Worm (Caenorhabditis elegans) whole organism, young adult: ENCODE measurements around the gene F54D5.4.

Source experiments
- B0035.1 ChIP-seq: sonication (generic microtip); optimal IDR thresholded peaks from 2 replicates; lab custom pipeline; 2016; ENCODE audit warnings: missing genetic modification characterization, mild to moderate bottlenecking, missing compliant biosample characterization, missing genotype, missing genetic modification reagents
- C17E4.6 ChIP-seq: fragments of 200-800 bp; sonication (Bioruptor generic); IDR thresholded peaks from 2 replicates; pipeline ENCODE4 v1.3.6; 2022; ENCODE audit warnings: missing genetic modification reagents, missing genetic modification characterization, missing compliant biosample characterization
- D2030.7 ChIP-seq: fragments of 200-800 bp; sonication (Bioruptor generic); IDR thresholded peaks from 2 replicates; pipeline ENCODE4 v1.3.6; 2022; ENCODE audit warnings: missing genetic modification reagents, missing genetic modification characterization, missing compliant biosample characterization
- F10E7.11 ChIP-seq: sonication (generic microtip); optimal IDR thresholded peaks from 2 replicates; lab custom pipeline; 2017; ENCODE audit warnings: mild to moderate bottlenecking, missing genetic modification characterization, moderate library complexity, missing compliant biosample characterization
- F33H1.4 ChIP-seq: fragments of 200-800 bp; sonication (Bioruptor generic); IDR thresholded peaks from 2 replicates; pipeline ENCODE4 v1.3.6; 2022; ENCODE audit warnings: missing genetic modification reagents, missing genetic modification characterization, missing compliant biosample characterization
- F37B4.10 ChIP-seq: fragments of 200-800 bp; sonication (Bioruptor generic); IDR thresholded peaks from 2 replicates; pipeline ENCODE4 v1.3.6; 2022; ENCODE audit warnings: missing genetic modification characterization, missing compliant biosample characterization
- F49E8.2 ChIP-seq: sonication (generic microtip); optimal IDR thresholded peaks from 3 replicates; lab custom pipeline; 2017; ENCODE audit warnings: missing genetic modification characterization, mild to moderate bottlenecking, missing compliant biosample characterization, antibody characterized with exemption, moderate library complexity; ENCODE audit not compliant: insufficient read depth
- Y53G8AR.9 ChIP-seq: fragments of 200-800 bp; sonication (Bioruptor generic); conservative IDR thresholded peaks from 2 replicates; pipeline ENCODE4 v1.3.6; 2022; ENCODE audit warnings: missing genetic modification reagents, missing genetic modification characterization, missing compliant biosample characterization
- Y95B8A.8 ChIP-seq: fragments of 200-800 bp; sonication (Bioruptor generic); IDR thresholded peaks from 2 replicates; pipeline ENCODE4 v1.3.6; 2022; ENCODE audit warnings: missing genetic modification reagents, missing genetic modification characterization, missing compliant biosample characterization
- attf-5 ChIP-seq: fragments of 200-800 bp; sonication (Bioruptor generic); optimal IDR thresholded peaks from 2 replicates; lab custom pipeline; 2018; ENCODE audit warnings: mild to moderate bottlenecking, missing genetic modification characterization, missing compliant biosample characterization
- cebp-1 ChIP-seq, 2 experiments: fragments of 200-800 bp in 1 of 2; sonication (Bioruptor generic) in 1 of 2; sonication (generic microtip) in 1 of 2; IDR thresholded peaks in 1 of 2; optimal IDR thresholded peaks in 1 of 2; 2 replicates each; pipeline versions ENCODE4 v1.3.6 to Lab custom; 2017 to 2022; ENCODE audit warnings: missing compliant biosample characterization in 2 of 2, missing genetic modification characterization in 2 of 2, mild to moderate bottlenecking in 1 of 2, missing genetic modification reagents in 1 of 2, moderate library complexity in 1 of 2
- ceh-91 ChIP-seq: fragments of 200-800 bp; sonication (Bioruptor generic); IDR thresholded peaks from 2 replicates; pipeline ENCODE4 v1.3.6; 2022; ENCODE audit warnings: missing genetic modification reagents, missing genetic modification characterization, missing compliant biosample characterization
- dox-1 ChIP-seq: fragments of 200-800 bp; sonication (Bioruptor generic); IDR thresholded peaks from 2 replicates; pipeline ENCODE4 v1.3.6; 2022; ENCODE audit warnings: missing genetic modification reagents, missing genetic modification characterization, missing compliant biosample characterization
- dpl-1 ChIP-seq: fragments of 150-350 bp; optimal IDR thresholded peaks from 2 replicates; lab custom pipeline; 2014; ENCODE audit warnings: missing biosample characterization, missing genetic modification reagents, missing genetic modification characterization
- efl-1 ChIP-seq: fragments of 150-350 bp; optimal IDR thresholded peaks from 2 replicates; lab custom pipeline; 2014; ENCODE audit warnings: missing biosample characterization, missing genetic modification reagents, missing genetic modification characterization
- egrh-3 ChIP-seq: fragments of 200-800 bp; sonication (Bioruptor generic); IDR thresholded peaks from 2 replicates; pipeline ENCODE4 v1.3.6; 2022; ENCODE audit warnings: missing genetic modification reagents, missing genetic modification characterization, missing compliant biosample characterization
- hlh-26 ChIP-seq: fragments of 200-800 bp; sonication (Bioruptor generic); conservative IDR thresholded peaks from 2 replicates; pipeline ENCODE4 v1.3.6; 2022; ENCODE audit warnings: missing genetic modification reagents, missing genetic modification characterization, missing compliant biosample characterization
- hmg-1.2 ChIP-seq: fragments of 200-800 bp; sonication (Bioruptor generic); IDR thresholded peaks from 2 replicates; pipeline ENCODE4 v1.3.6; 2022; ENCODE audit warnings: missing genetic modification reagents, missing genetic modification characterization, missing compliant biosample characterization
- hsf-1 ChIP-seq: fragments of 200-800 bp; sonication (Bioruptor generic); IDR thresholded peaks from 2 replicates; pipeline ENCODE4 v1.3.6; 2022; ENCODE audit warnings: missing genetic modification reagents, missing genetic modification characterization, missing compliant biosample characterization
- let-607 ChIP-seq, 2 experiments: fragments of 200-800 bp in 1 of 2; sonication (Bioruptor generic) in 1 of 2; sonication (generic microtip) in 1 of 2; optimal IDR thresholded peaks; 2 replicates each; lab custom pipeline; 2016 to 2018; ENCODE audit warnings: mild to moderate bottlenecking in 2 of 2, missing compliant biosample characterization in 2 of 2, missing genetic modification characterization in 2 of 2, moderate library complexity in 2 of 2, missing genotype in 1 of 2
- lin-35 ChIP-seq, 3 experiments: fragments of 150-350 bp in 2 of 3; sonication (generic microtip) in 1 of 3; optimal IDR thresholded peaks; 2 replicates each; lab custom pipeline; 2014 to 2018; ENCODE audit warnings: missing biosample characterization in 3 of 3, missing genetic modification characterization in 3 of 3, missing genetic modification reagents in 3 of 3
- lsl-1 ChIP-seq: fragments of 200-800 bp; sonication (Bioruptor generic); optimal IDR thresholded peaks from 2 replicates; lab custom pipeline; 2018; ENCODE audit warnings: mild to moderate bottlenecking, missing genetic modification characterization, moderate library complexity, missing compliant biosample characterization
- madf-10 ChIP-seq: sonication (generic microtip); optimal IDR thresholded peaks from 2 replicates; lab custom pipeline; 2016; ENCODE audit warnings: mild to moderate bottlenecking, missing genetic modification characterization, missing compliant biosample characterization
- madf-6 ChIP-seq: fragments of 200-800 bp; sonication (Bioruptor generic); IDR thresholded peaks from 2 replicates; pipeline ENCODE4 v1.3.6; 2022; ENCODE audit warnings: missing genetic modification reagents, missing genetic modification characterization, missing compliant biosample characterization
- madf-8 ChIP-seq: fragments of 200-800 bp; sonication (Bioruptor generic); conservative IDR thresholded peaks from 2 replicates; pipeline ENCODE4 v1.3.6; 2022; ENCODE audit warnings: missing genetic modification reagents, missing genetic modification characterization, missing compliant biosample characterization
- mcd-1 ChIP-seq: fragments of 200-800 bp; sonication (Bioruptor generic); IDR thresholded peaks from 2 replicates; pipeline ENCODE4 v1.3.6; 2022; ENCODE audit warnings: missing genetic modification reagents, missing genetic modification characterization, missing compliant biosample characterization
- mxl-1 ChIP-seq: sonication (generic microtip); optimal IDR thresholded peaks from 2 replicates; lab custom pipeline; 2016; ENCODE audit warnings: missing genetic modification characterization, missing compliant biosample characterization
- nfya-1 ChIP-seq: sonication (generic microtip); optimal IDR thresholded peaks from 2 replicates; lab custom pipeline; 2017; ENCODE audit warnings: antibody characterized with exemption, missing compliant biosample characterization, missing genetic modification characterization, borderline replicate concordance; ENCODE audit not compliant: insufficient read depth
- pha-4 ChIP-seq: fragments of 150-350 bp; sonication (generic microtip); optimal IDR thresholded peaks from 2 replicates; lab custom pipeline; 2014; ENCODE audit warnings: missing biosample characterization, missing genetic modification reagents, missing genetic modification characterization
- sdz-38 ChIP-seq: sonication (generic microtip); optimal IDR thresholded peaks from 2 replicates; lab custom pipeline; 2016; ENCODE audit warnings: missing genotype, missing genetic modification characterization, missing compliant biosample characterization
- snpc-3.4 ChIP-seq: sonication (generic microtip); optimal IDR thresholded peaks from 2 replicates; lab custom pipeline; 2017; ENCODE audit warnings: missing genetic modification characterization, mild to moderate bottlenecking, missing compliant biosample characterization, antibody characterized with exemption, moderate library complexity, missing genotype, missing genetic modification reagents
- snpc-4 ChIP-seq, 5 experiments: fragments of 150-350 bp in 1 of 5; sonication (generic microtip) in 4 of 5; optimal IDR thresholded peaks; 2 replicates each; lab custom pipeline; 2014 to 2018; ENCODE audit warnings: missing genetic modification characterization in 5 of 5, missing biosample characterization in 3 of 5, antibody characterized with exemption in 2 of 5, mild to moderate bottlenecking in 2 of 5, missing compliant biosample characterization in 2 of 5, missing genotype in 2 of 5, moderate library complexity in 2 of 5, missing genetic modification reagents in 1 of 5
- tbp1 ChIP-seq: fragments of 200-800 bp; sonication (Bioruptor generic); optimal IDR thresholded peaks from 2 replicates; lab custom pipeline; 2018; ENCODE audit warnings: mild to moderate bottlenecking, missing genetic modification characterization, missing compliant biosample characterization
- unc-62 ChIP-seq: fragments of 150-350 bp; optimal IDR thresholded peaks from 2 replicates; lab custom pipeline; 2014; ENCODE audit warnings: missing biosample characterization, missing genetic modification reagents, missing genetic modification characterization
- xnd-1 ChIP-seq: sonication (generic microtip); optimal IDR thresholded peaks from 2 replicates; lab custom pipeline; 2016; ENCODE audit warnings: missing genotype, missing genetic modification reagents, missing genetic modification characterization, missing compliant biosample characterization
- zfh-2 ChIP-seq: fragments of 200-800 bp; sonication (Bioruptor generic); conservative IDR thresholded peaks from 2 replicates; pipeline ENCODE4 v1.3.6; 2022; ENCODE audit warnings: missing genetic modification reagents, missing genetic modification characterization, missing compliant biosample characterization
- ztf-22 ChIP-seq: fragments of 200-800 bp; sonication (Bioruptor generic); optimal IDR thresholded peaks from 2 replicates; lab custom pipeline; 2018; ENCODE audit warnings: mild to moderate bottlenecking, missing genetic modification characterization, moderate library complexity, missing compliant biosample characterization

Gene F54D5.4

ce11 chrII:11542385-11542784, 27.2 kb upstream of the F54D5.4 start, which contains the start of gene gtf-2E2:
gtf-2E2 (minus strand) TSS chrII:11542495.
- TF ChIP-seq zfh-2 (GFP tag; lab: Robert Waterston, UW), result no peak
- no peak for TF ChIP-seq dox-1
- TF ChIP-seq hsf-1 (GFP tag; lab: Robert Waterston, UW), result 0 out of 2 replicates have a peak, but pooled peaks have one; percentile 5
- TF ChIP-seq snpc-3.4 (tag; lab: Kevin White, UChicago), result peak; percentile 14
- TF ChIP-seq snpc-4 (GFP tag; optimal IDR thresholded peaks at IDR 0.05; lab: Kevin White, UChicago), result no peak
- TF ChIP-seq snpc-4 (tag; optimal IDR thresholded peaks at IDR 0.05; lab: Kevin White, UChicago), result no peak
- no peak for TF ChIP-seq cebp-1 (GFP tag; IDR thresholded peaks at IDR 0.05; lab: Robert Waterston, UW)
- TF ChIP-seq cebp-1 (tag; optimal IDR thresholded peaks at IDR 0.05; lab: Kevin White, UChicago), result peak; percentile 18
- TF ChIP-seq F10E7.11 (tag; lab: Kevin White, UChicago), result no peak
- TF ChIP-seq Y53G8AR.9 (GFP tag; lab: Robert Waterston, UW), result 0 out of 2 replicates have a peak, but pooled peaks have one; percentile 43
- TF ChIP-seq lin-35 (GFP tag; optimal IDR thresholded peaks at IDR 0.05; lab: Kevin White, UChicago), result no peak
- no peak for TF ChIP-seq C17E4.6 (GFP tag; lab: Robert Waterston, UW)
- no peak for TF ChIP-seq pha-4 (tag; lab: Kevin White, UChicago)
- no peak for TF ChIP-seq Y95B8A.8
- no peak for TF ChIP-seq sdz-38
- TF ChIP-seq nfya-1 (tag; lab: Kevin White, UChicago), result no peak
- no peak for TF ChIP-seq unc-62 (GFP tag; lab: Kevin White, UChicago)
- no peak for TF ChIP-seq egrh-3
- TF ChIP-seq hlh-26 (GFP tag; lab: Robert Waterston, UW), result no peak
- TF ChIP-seq efl-1 (GFP tag; lab: Kevin White, UChicago), result no peak
- no peak for TF ChIP-seq ztf-22 (GFP tag; lab: Kevin White, UChicago)
- peak; percentile 5 for TF ChIP-seq tbp1 (GFP tag; lab: Kevin White, UChicago)
- no peak for TF ChIP-seq mxl-1
- no peak for TF ChIP-seq F37B4.10

- TF ChIP-seq mxl-1 (no peak), zfh-2 (GFP tag; lab: Robert Waterston, UW) (peak; percentile 30; the same call in 1 of the 2 replicates), let-607 (tag; optimal IDR thresholded peaks at IDR 0.05; lab: Kevin White, UChicago) (no peak)
Observed at ce11 chrII:11542958-11543357, 26.7 kb upstream of the F54D5.4 start.

ce11 chrII:11544714-11545113, 24.9 kb upstream of the F54D5.4 start, which contains the start of gene F54D5.9:
F54D5.9 (minus strand) TSS chrII:11544828.
- TF ChIP-seq dpl-1 (GFP tag; lab: Kevin White, UChicago), result peak; percentile 36
- TF ChIP-seq egrh-3, result no peak
- peak; percentile 16; the same call in 1 of the 2 replicates for TF ChIP-seq hmg-1.2 (GFP tag; lab: Robert Waterston, UW)
- TF ChIP-seq snpc-3.4 (tag; lab: Kevin White, UChicago), result peak; percentile 36
- TF ChIP-seq hsf-1 (GFP tag; lab: Robert Waterston, UW), result peak; percentile 72
- TF ChIP-seq madf-6 (GFP tag; lab: Robert Waterston, UW), result peak; percentile 85
- TF ChIP-seq F33H1.4 (GFP tag; lab: Robert Waterston, UW), result peak; percentile 83
- TF ChIP-seq ceh-91 (GFP tag; lab: Robert Waterston, UW), result peak; percentile 61; the same call in 1 of the 2 replicates
- TF ChIP-seq mcd-1 (GFP tag; lab: Robert Waterston, UW), result 0 out of 2 replicates have a peak, but pooled peaks have one; percentile 6
- peak; percentile 87 for TF ChIP-seq lsl-1 (GFP tag; lab: Kevin White, UChicago)
- peak; percentile 5 for TF ChIP-seq F49E8.2 (tag; lab: Kevin White, UChicago)
- no peak for TF ChIP-seq attf-5 (GFP tag; lab: Kevin White, UChicago)
- peak; percentile 55 for TF ChIP-seq xnd-1 (tag; lab: Kevin White, UChicago)
- TF ChIP-seq efl-1 (GFP tag; lab: Kevin White, UChicago), result peak; percentile 71
- no peak for TF ChIP-seq madf-10
- peak; percentile 56 for TF ChIP-seq D2030.7 (GFP tag; lab: Robert Waterston, UW)
- TF ChIP-seq madf-8 (GFP tag; lab: Robert Waterston, UW), result peak; percentile 80
- TF ChIP-seq B0035.1, result no peak
